Worm (Caenorhabditis elegans) whole organism, early embryonic: ENCODE results near the gene lin-14.

ENCODE experiments used
- B0310.2 ChIP-seq: sonication (generic microtip); optimal IDR thresholded peaks from 2 replicates; lab custom pipeline; 2016; ENCODE audit warnings: mild to moderate bottlenecking, missing genetic modification characterization, missing compliant biosample characterization
- F13C5.2 ChIP-seq: sonication (generic microtip); optimal IDR thresholded peaks from 2 replicates; lab custom pipeline; 2017; ENCODE audit warnings: mild to moderate bottlenecking, missing genetic modification characterization, inconsistent platforms, missing compliant biosample characterization
- aly-1 ChIP-seq: sonication (generic microtip); optimal IDR thresholded peaks from 2 replicates; lab custom pipeline; 2016; ENCODE audit warnings: missing genetic modification characterization, missing compliant biosample characterization
- ama-1 ChIP-seq: fragments of 150-350 bp; optimal IDR thresholded peaks from 2 replicates; lab custom pipeline; 2014
- ceh-13 ChIP-seq: fragments of 200-800 bp; sonication (Bioruptor generic); optimal IDR thresholded peaks from 2 replicates; lab custom pipeline; 2018; ENCODE audit warnings: mild to moderate bottlenecking, missing genetic modification characterization, missing compliant biosample characterization
- ceh-36 ChIP-seq: sonication (generic microtip); optimal IDR thresholded peaks from 2 replicates; lab custom pipeline; 2016; ENCODE audit warnings: missing genetic modification characterization, inconsistent platforms, missing compliant biosample characterization
- ets-7 ChIP-seq: sonication (generic microtip); optimal IDR thresholded peaks from 2 replicates; lab custom pipeline; 2016; ENCODE audit warnings: missing genotype, missing genetic modification characterization, missing compliant biosample characterization
- flt-1 ChIP-seq: fragments of 200-800 bp; sonication (Bioruptor generic); IDR thresholded peaks from 2 replicates; pipeline ENCODE4 v1.3.6; 2022; ENCODE audit warnings: missing genetic modification characterization, missing compliant biosample characterization
- hmbx-1 ChIP-seq: sonication (generic microtip); optimal IDR thresholded peaks from 2 replicates; lab custom pipeline; 2016; ENCODE audit warnings: mild to moderate bottlenecking, missing genetic modification characterization, missing compliant biosample characterization
- hmg-4 ChIP-seq: fragments of 200-800 bp; sonication (Bioruptor generic); optimal IDR thresholded peaks from 2 replicates; lab custom pipeline; 2018; ENCODE audit warnings: mild to moderate bottlenecking, missing genetic modification characterization, missing compliant biosample characterization
- hnd-1 ChIP-seq: sonication (generic microtip); optimal IDR thresholded peaks from 2 replicates; lab custom pipeline; 2016; ENCODE audit warnings: missing genetic modification characterization, missing compliant biosample characterization
- pes-1 ChIP-seq: fragments of 200-800 bp; sonication (Bioruptor generic); IDR thresholded peaks from 2 replicates; pipeline ENCODE4 v1.3.6; 2022; ENCODE audit warnings: missing genetic modification reagents, missing genetic modification characterization, missing compliant biosample characterization
- scrt-1 ChIP-seq: fragments of 200-800 bp; sonication (Bioruptor generic); IDR thresholded peaks from 2 replicates; pipeline ENCODE4 v1.3.6; 2022; ENCODE audit warnings: missing genetic modification characterization, missing compliant biosample characterization
- sea-1 ChIP-seq: fragments of 200-800 bp; sonication (Bioruptor generic); conservative IDR thresholded peaks from 2 replicates; pipeline ENCODE4 v1.3.6; 2022; ENCODE audit warnings: missing genetic modification characterization, missing compliant biosample characterization
- tbx-11 ChIP-seq: fragments of 200-800 bp; sonication (Bioruptor generic); IDR thresholded peaks from 2 replicates; pipeline ENCODE4 v1.3.6; 2022; ENCODE audit warnings: missing genetic modification characterization, missing compliant biosample characterization
- tbx-37 ChIP-seq: fragments of 200-800 bp; sonication (Bioruptor generic); conservative IDR thresholded peaks from 2 replicates; pipeline ENCODE4 v1.3.6; 2022; ENCODE audit warnings: missing genetic modification reagents, missing genetic modification characterization, missing compliant biosample characterization
- tra-4 ChIP-seq: sonication (generic microtip); optimal IDR thresholded peaks from 2 replicates; lab custom pipeline; 2017; ENCODE audit warnings: missing genetic modification characterization, missing compliant biosample characterization

lin-14 gene

DNA sequence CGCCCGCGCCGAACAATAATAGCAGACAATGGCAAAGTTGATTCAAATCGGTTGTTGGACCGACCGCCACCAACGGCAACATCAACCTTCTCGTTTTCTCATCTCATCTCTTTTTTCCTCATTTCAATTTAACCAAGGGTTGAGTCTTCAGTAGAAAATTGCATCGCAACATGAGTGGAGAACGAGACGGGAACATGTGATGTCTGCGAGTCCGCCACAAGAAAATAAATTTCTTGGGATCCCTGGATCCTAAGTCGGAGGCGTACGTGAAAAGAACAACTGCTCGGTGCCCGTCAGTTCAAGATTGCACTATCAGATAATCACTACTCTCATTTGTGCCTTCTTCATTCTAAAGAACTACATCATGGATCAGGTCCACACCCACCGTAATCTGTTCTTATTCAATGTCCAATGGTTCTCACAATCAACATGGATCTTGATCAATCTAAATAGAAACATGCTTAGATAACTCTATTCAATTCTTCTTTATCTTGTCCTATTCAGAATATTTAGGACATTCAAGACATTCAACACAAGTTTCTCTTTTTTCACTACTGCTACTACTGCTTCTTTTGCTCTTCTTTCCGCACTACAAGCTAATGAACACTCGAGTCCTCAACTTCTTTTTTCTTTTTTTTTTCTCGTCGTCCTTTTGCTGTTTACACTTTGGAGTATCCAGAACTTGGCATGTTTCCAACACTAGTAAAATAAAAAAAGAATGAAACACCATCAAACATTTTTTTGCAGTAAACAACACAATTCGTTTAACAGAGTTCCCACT lies 9.4 kb downstream of the lin-14 start:
- TF ChIP-seq flt-1 (no peak), tbx-37 (GFP tag; lab: Robert Waterston, UW) (no peak), hnd-1 (tag; lab: Kevin White, UChicago) (no peak), aly-1 (tag; lab: Kevin White, UChicago) (no peak), scrt-1 (GFP tag; lab: Robert Waterston, UW) (no peak), pes-1 (GFP tag; lab: Robert Waterston, UW) (no peak), B0310.2 (tag; lab: Kevin White, UChicago) (no peak), ceh-36 (tag; lab: Kevin White, UChicago) (no peak), ama-1 (no peak), hmg-4 (GFP tag; lab: Kevin White, UChicago) (no peak)

DNA sequence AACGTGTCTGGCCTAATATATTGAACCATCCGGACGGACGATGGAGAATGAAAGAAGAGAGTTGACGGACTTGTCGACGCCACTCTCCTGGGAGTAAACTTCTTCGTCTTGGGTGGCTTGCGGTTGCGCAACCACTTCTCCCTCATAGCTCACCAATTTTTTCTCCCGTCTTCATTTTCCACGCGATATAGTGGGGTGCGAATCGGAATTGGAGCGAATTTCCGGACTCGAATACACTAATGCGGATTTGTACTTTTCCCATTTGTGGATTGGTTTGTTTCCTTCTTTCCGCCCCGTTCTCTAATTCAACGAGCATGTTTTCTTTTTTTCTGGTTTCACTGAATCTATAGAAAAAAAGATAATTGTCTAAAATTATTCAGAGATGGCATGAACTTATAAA lies 10.4 kb downstream of the lin-14 start:
- TF ChIP-seq F13C5.2 (tag; lab: Kevin White, UChicago), result no peak
- TF ChIP-seq ceh-36 (tag; lab: Kevin White, UChicago), result no peak
- no peak for TF ChIP-seq ceh-13 (GFP tag; lab: Kevin White, UChicago)
- no peak for TF ChIP-seq ama-1
- no peak for TF ChIP-seq aly-1 (tag; lab: Kevin White, UChicago)
- TF ChIP-seq scrt-1 (GFP tag; lab: Robert Waterston, UW), result no peak

DNA sequence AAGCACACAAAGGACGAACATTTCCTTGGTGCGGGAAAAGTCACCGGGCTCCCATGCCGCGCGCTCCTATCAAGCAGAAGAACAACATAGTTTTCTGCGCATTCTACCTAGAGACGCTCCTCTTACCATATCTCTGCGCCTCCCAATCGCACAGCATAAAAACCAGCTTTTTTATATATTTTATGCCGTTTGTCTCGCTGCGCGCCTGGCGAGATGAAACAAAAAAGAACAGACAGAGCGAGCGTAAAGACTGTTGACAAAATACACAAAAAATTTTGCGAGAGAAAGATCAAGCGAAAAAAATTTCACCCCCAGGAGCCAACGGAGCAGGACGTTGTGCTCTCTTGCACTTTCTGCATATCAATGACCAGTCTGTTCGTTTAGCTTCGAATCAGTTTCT lies 12.4 kb downstream of the lin-14 start:
- no peak for TF ChIP-seq hmg-4 (GFP tag; lab: Kevin White, UChicago)

DNA sequence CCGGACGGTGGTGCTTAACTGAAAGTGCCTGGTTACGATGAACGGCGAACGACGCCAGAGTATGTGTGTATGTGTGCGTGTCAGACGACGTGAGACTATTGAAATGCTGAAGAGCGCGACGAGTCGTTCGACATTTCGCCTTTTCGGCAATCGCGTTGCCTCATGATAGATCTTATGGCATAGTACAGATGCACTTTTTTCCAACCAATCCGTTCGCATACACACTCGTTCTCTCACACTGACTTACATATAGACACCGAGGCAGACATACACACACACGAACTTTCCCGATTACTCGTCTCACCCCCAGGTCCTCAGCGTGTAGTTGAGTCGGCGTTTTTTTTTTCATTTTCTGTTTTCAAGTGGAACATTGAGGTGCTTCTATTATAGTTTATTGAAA lies 13.4 kb downstream of the lin-14 start:
- TF ChIP-seq F13C5.2 (tag; lab: Kevin White, UChicago) (no peak), B0310.2 (tag; lab: Kevin White, UChicago) (no peak), ceh-13 (GFP tag; lab: Kevin White, UChicago) (no peak), tbx-37 (GFP tag; lab: Robert Waterston, UW) (no peak), tbx-11 (no peak), aly-1 (tag; lab: Kevin White, UChicago) (no peak), flt-1 (no peak), hmbx-1 (tag; lab: Kevin White, UChicago) (no peak), hmg-4 (GFP tag; lab: Kevin White, UChicago) (no peak), ets-7 (tag; lab: Kevin White, UChicago) (no peak), tra-4 (tag; lab: Kevin White, UChicago) (no peak), scrt-1 (GFP tag; lab: Robert Waterston, UW) (no peak), hnd-1 (tag; lab: Kevin White, UChicago) (no peak), ama-1 (no peak), sea-1 (no peak), pes-1 (GFP tag; lab: Robert Waterston, UW) (no peak), ceh-36 (tag; lab: Kevin White, UChicago) (no peak)

DNA sequence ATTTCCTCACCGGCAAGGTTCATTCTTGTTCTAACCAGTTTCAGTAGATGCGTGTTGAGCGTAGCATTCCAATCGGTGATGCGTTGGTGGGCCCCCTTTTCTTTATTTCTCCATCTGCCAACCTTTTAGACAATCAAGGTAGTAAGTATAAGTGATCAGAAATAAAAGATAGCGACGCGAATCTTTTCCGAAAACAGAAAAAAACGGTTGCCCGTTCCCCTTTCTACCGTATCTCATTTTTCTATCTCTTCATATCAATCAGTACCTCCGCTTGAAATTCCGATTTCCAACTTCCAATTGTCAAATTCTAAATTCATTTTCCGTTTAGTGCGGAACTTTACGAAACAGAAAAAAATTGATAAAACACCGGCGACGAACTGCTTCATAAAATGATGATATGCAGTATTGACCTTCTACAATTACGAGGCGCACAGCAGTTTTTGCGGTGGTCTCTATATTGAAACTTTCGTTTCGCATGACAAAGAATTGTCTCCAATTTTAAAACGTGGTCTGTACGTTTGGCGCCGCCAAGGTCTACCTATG lies 14.0 kb downstream of the lin-14 start:
- TF ChIP-seq hmg-4 (GFP tag; lab: Kevin White, UChicago) (no peak), flt-1 (no peak), ama-1 (no peak), tbx-37 (GFP tag; lab: Robert Waterston, UW) (no peak), ceh-13 (GFP tag; lab: Kevin White, UChicago) (no peak), sea-1 (no peak), ceh-36 (tag; lab: Kevin White, UChicago) (no peak), hmbx-1 (tag; lab: Kevin White, UChicago) (no peak), tra-4 (tag; lab: Kevin White, UChicago) (no peak), scrt-1 (GFP tag; lab: Robert Waterston, UW) (no peak), aly-1 (tag; lab: Kevin White, UChicago) (no peak), pes-1 (GFP tag; lab: Robert Waterston, UW) (no peak), F13C5.2 (tag; lab: Kevin White, UChicago) (no peak), tbx-11 (no peak), hnd-1 (tag; lab: Kevin White, UChicago) (no peak)

DNA sequence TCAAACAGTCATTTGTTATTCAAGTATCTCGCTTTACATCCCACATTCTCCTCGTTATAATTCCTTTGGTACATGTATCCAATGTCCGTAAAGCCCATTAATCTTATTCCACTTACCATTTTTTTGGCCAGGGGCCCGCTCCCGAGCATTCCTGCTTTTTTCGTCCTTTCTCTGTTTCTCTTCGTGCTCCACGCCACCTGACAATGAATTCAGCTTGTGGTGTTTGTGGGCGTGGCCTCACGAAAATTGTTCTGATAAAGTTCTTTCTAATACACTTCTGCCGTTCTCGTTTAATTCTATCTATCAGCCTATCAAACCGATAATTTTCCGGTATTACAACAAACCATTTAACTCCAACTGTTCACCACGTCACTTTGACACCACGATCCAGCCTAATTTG lies 14.7 kb downstream of the lin-14 start:
- no peak for TF ChIP-seq hmg-4 (GFP tag; lab: Kevin White, UChicago)
- no peak for TF ChIP-seq tbx-37 (GFP tag; lab: Robert Waterston, UW)
- TF ChIP-seq hmbx-1 (tag; lab: Kevin White, UChicago), result no peak
- no peak for TF ChIP-seq F13C5.2 (tag; lab: Kevin White, UChicago)
- no peak for TF ChIP-seq scrt-1 (GFP tag; lab: Robert Waterston, UW)
- no peak for TF ChIP-seq ets-7 (tag; lab: Kevin White, UChicago)
- TF ChIP-seq ceh-36 (tag; lab: Kevin White, UChicago), result no peak
- no peak for TF ChIP-seq hnd-1 (tag; lab: Kevin White, UChicago)
- no peak for TF ChIP-seq pes-1 (GFP tag; lab: Robert Waterston, UW)
- TF ChIP-seq sea-1, result no peak
- no peak for TF ChIP-seq B0310.2 (tag; lab: Kevin White, UChicago)
- no peak for TF ChIP-seq ceh-13 (GFP tag; lab: Kevin White, UChicago)
- no peak for TF ChIP-seq ama-1
- no peak for TF ChIP-seq tbx-11
- TF ChIP-seq tra-4 (tag; lab: Kevin White, UChicago), result no peak
- TF ChIP-seq aly-1 (tag; lab: Kevin White, UChicago), result no peak
